Worm (Caenorhabditis elegans) whole organism, late embryonic: ENCODE measurements around the gene C07G3.8.

Source experiments
- C38D4.7 ChIP-seq: fragments of 200-800 bp; sonication (Bioruptor generic); optimal IDR thresholded peaks from 2 replicates; lab custom pipeline; 2018; ENCODE audit warnings: mild to moderate bottlenecking, missing genetic modification characterization, moderate library complexity, missing compliant biosample characterization
- K02D7.2 ChIP-seq: sonication (generic microtip); optimal IDR thresholded peaks from 2 replicates; lab custom pipeline; 2017; ENCODE audit warnings: mild to moderate bottlenecking, missing genetic modification characterization, missing compliant biosample characterization
- K09A11.1 ChIP-seq: sonication (generic microtip); optimal IDR thresholded peaks from 2 replicates; lab custom pipeline; 2017; ENCODE audit warnings: antibody characterized with exemption, mild to moderate bottlenecking, missing genetic modification characterization, missing compliant biosample characterization; ENCODE audit not compliant: insufficient read depth
- T23F11.4 ChIP-seq: fragments of 200-800 bp; sonication (Bioruptor generic); optimal IDR thresholded peaks from 2 replicates; lab custom pipeline; 2018; ENCODE audit warnings: mild to moderate bottlenecking, missing genetic modification characterization, missing compliant biosample characterization
- ceh-18 ChIP-seq: sonication (generic microtip); optimal IDR thresholded peaks from 2 replicates; lab custom pipeline; 2016; ENCODE audit warnings: missing genetic modification characterization, missing compliant biosample characterization
- ceh-19 ChIP-seq: fragments of 200-800 bp; sonication (Bioruptor generic); optimal IDR thresholded peaks from 2 replicates; lab custom pipeline; 2018; ENCODE audit warnings: mild to moderate bottlenecking, missing genetic modification characterization, missing compliant biosample characterization
- ceh-2 ChIP-seq: sonication (generic microtip); optimal IDR thresholded peaks from 2 replicates; lab custom pipeline; 2016; ENCODE audit warnings: missing genotype, missing genetic modification characterization, missing compliant biosample characterization
- ceh-24 ChIP-seq: sonication (generic microtip); optimal IDR thresholded peaks from 2 replicates; lab custom pipeline; 2016; ENCODE audit warnings: mild to moderate bottlenecking, missing genetic modification characterization, missing compliant biosample characterization
- ceh-31 ChIP-seq: sonication (generic microtip); optimal IDR thresholded peaks from 2 replicates; lab custom pipeline; 2016; ENCODE audit warnings: missing genetic modification characterization, missing compliant biosample characterization
- ceh-34 ChIP-seq: sonication (generic microtip); optimal IDR thresholded peaks from 2 replicates; lab custom pipeline; 2016; ENCODE audit warnings: mild to moderate bottlenecking, missing genetic modification characterization, missing compliant biosample characterization
- ceh-45 ChIP-seq: fragments of 200-800 bp; sonication (Bioruptor generic); IDR thresholded peaks from 2 replicates; pipeline ENCODE4 v1.3.6; 2022; ENCODE audit warnings: missing genetic modification reagents, missing genetic modification characterization, missing compliant biosample characterization
- ceh-48 ChIP-seq: sonication (generic microtip); optimal IDR thresholded peaks from 2 replicates; lab custom pipeline; 2016; ENCODE audit warnings: missing genetic modification characterization, inconsistent platforms, missing compliant biosample characterization
- ceh-6 ChIP-seq: fragments of 200-800 bp; sonication (Bioruptor generic); optimal IDR thresholded peaks from 2 replicates; lab custom pipeline; 2018; ENCODE audit warnings: mild to moderate bottlenecking, missing genetic modification characterization, missing compliant biosample characterization
- ceh-9 ChIP-seq: sonication (generic microtip); optimal IDR thresholded peaks from 2 replicates; lab custom pipeline; 2016; ENCODE audit warnings: mild to moderate bottlenecking, missing genetic modification characterization, inconsistent platforms, missing compliant biosample characterization
- dve-1 ChIP-seq: sonication (generic microtip); optimal IDR thresholded peaks from 2 replicates; lab custom pipeline; 2017; ENCODE audit warnings: antibody characterized with exemption, mild to moderate bottlenecking, missing genetic modification characterization, missing compliant biosample characterization
- elt-2 ChIP-seq: sonication (generic microtip); optimal IDR thresholded peaks from 2 replicates; lab custom pipeline; 2016; ENCODE audit warnings: missing genetic modification reagents, missing genetic modification characterization, missing compliant biosample characterization
- elt-4 ChIP-seq: sonication (generic microtip); optimal IDR thresholded peaks from 2 replicates; lab custom pipeline; 2016; ENCODE audit warnings: missing genetic modification characterization, missing compliant biosample characterization
- ets-4 ChIP-seq: sonication (generic microtip); optimal IDR thresholded peaks from 2 replicates; lab custom pipeline; 2016; ENCODE audit warnings: missing genetic modification characterization, missing compliant biosample characterization
- fkh-10 ChIP-seq: fragments of 150-350 bp; optimal IDR thresholded peaks from 2 replicates; lab custom pipeline; 2014; ENCODE audit warnings: missing biosample characterization, missing genetic modification reagents, missing genetic modification characterization
- gmeb-2 ChIP-seq: sonication (generic microtip); optimal IDR thresholded peaks from 2 replicates; lab custom pipeline; 2016; ENCODE audit warnings: missing genetic modification characterization, inconsistent platforms, missing compliant biosample characterization
- hlh-15 ChIP-seq: sonication (generic microtip); optimal IDR thresholded peaks from 2 replicates; lab custom pipeline; 2016; ENCODE audit warnings: missing genetic modification characterization, missing compliant biosample characterization
- hlh-30 ChIP-seq: sonication (generic microtip); optimal IDR thresholded peaks from 2 replicates; lab custom pipeline; 2017; ENCODE audit warnings: antibody characterized with exemption, missing genetic modification characterization, missing compliant biosample characterization; ENCODE audit not compliant: insufficient read depth
- hlh-8 ChIP-seq: sonication (generic microtip); optimal IDR thresholded peaks from 2 replicates; lab custom pipeline; 2016; ENCODE audit warnings: missing genotype, missing genetic modification characterization, missing compliant biosample characterization
- lim-6 ChIP-seq: sonication (generic microtip); optimal IDR thresholded peaks from 2 replicates; lab custom pipeline; 2016; ENCODE audit warnings: missing genetic modification characterization, missing compliant biosample characterization
- lin-11 ChIP-seq: fragments of 200-800 bp; sonication (Bioruptor generic); optimal IDR thresholded peaks from 2 replicates; lab custom pipeline; 2018; ENCODE audit warnings: mild to moderate bottlenecking, missing genetic modification characterization, missing compliant biosample characterization
- madf-2 ChIP-seq: sonication (generic microtip); optimal IDR thresholded peaks from 2 replicates; lab custom pipeline; 2017; ENCODE audit warnings: missing genetic modification characterization, missing compliant biosample characterization
- nfya-1 ChIP-seq: sonication (generic microtip); optimal IDR thresholded peaks from 2 replicates; lab custom pipeline; 2017; ENCODE audit warnings: missing genetic modification characterization, mild to moderate bottlenecking, missing compliant biosample characterization, antibody characterized with exemption, moderate library complexity
- nhr-11 ChIP-seq: fragments of 150-350 bp; optimal IDR thresholded peaks from 2 replicates; lab custom pipeline; 2014; ENCODE audit warnings: missing biosample characterization, missing genetic modification characterization
- npax-4 ChIP-seq: sonication (generic microtip); optimal IDR thresholded peaks from 2 replicates; lab custom pipeline; 2016; ENCODE audit warnings: missing genetic modification characterization, missing compliant biosample characterization
- odd-2 ChIP-seq: sonication (generic microtip); optimal IDR thresholded peaks from 2 replicates; lab custom pipeline; 2017; ENCODE audit warnings: antibody characterized with exemption, mild to moderate bottlenecking, missing genetic modification characterization, missing compliant biosample characterization
- pat-9 ChIP-seq: fragments of 200-800 bp; sonication (Bioruptor generic); optimal IDR thresholded peaks from 2 replicates; lab custom pipeline; 2018; ENCODE audit warnings: mild to moderate bottlenecking, missing genetic modification characterization, moderate library complexity, missing compliant biosample characterization
- pax-1 ChIP-seq: fragments of 150-350 bp; optimal IDR thresholded peaks from 2 replicates; lab custom pipeline; 2014; ENCODE audit warnings: missing biosample characterization, missing genetic modification characterization
- pha-2 ChIP-seq: sonication (generic microtip); optimal IDR thresholded peaks from 2 replicates; lab custom pipeline; 2017; ENCODE audit warnings: mild to moderate bottlenecking, missing genetic modification characterization, missing compliant biosample characterization
- ref-2 ChIP-seq: sonication (generic microtip); optimal IDR thresholded peaks from 2 replicates; lab custom pipeline; 2016; ENCODE audit warnings: missing genetic modification characterization, missing compliant biosample characterization
- sdc-2 ChIP-seq: sonication (generic microtip); optimal IDR thresholded peaks from 2 replicates; lab custom pipeline; 2016; ENCODE audit warnings: missing genotype, missing genetic modification characterization, missing compliant biosample characterization
- sox-4 ChIP-seq: sonication (generic microtip); optimal IDR thresholded peaks from 2 replicates; lab custom pipeline; 2017; ENCODE audit warnings: mild to moderate bottlenecking, missing genetic modification characterization, inconsistent platforms, missing compliant biosample characterization
- syd-9 ChIP-seq: sonication (generic microtip); optimal IDR thresholded peaks from 2 replicates; lab custom pipeline; 2016; ENCODE audit warnings: mild to moderate bottlenecking, missing genetic modification characterization, moderate library complexity, missing compliant biosample characterization
- tbx-2 ChIP-seq: sonication (generic microtip); optimal IDR thresholded peaks from 2 replicates; lab custom pipeline; 2016; ENCODE audit warnings: missing genetic modification characterization, missing compliant biosample characterization
- unc-3 ChIP-seq, 2 experiments: fragments of 200-800 bp in 1 of 2; sonication (Bioruptor generic) in 1 of 2; sonication (generic microtip) in 1 of 2; conservative IDR thresholded peaks in 1 of 2; optimal IDR thresholded peaks in 1 of 2; 2 replicates each; pipeline versions ENCODE4 v1.3.6 to Lab custom; 2016 to 2022; ENCODE audit warnings: missing compliant biosample characterization in 2 of 2, missing genetic modification characterization in 2 of 2, missing genetic modification reagents in 1 of 2
- unc-55 ChIP-seq: sonication (generic microtip); optimal IDR thresholded peaks from 2 replicates; lab custom pipeline; 2017; ENCODE audit warnings: missing biosample characterization, missing genetic modification reagents, missing genetic modification characterization
- unc-86 ChIP-seq: sonication (generic microtip); optimal IDR thresholded peaks from 2 replicates; lab custom pipeline; 2016; ENCODE audit warnings: missing genetic modification characterization, missing compliant biosample characterization
- ztf-16 ChIP-seq: sonication (generic microtip); optimal IDR thresholded peaks from 2 replicates; lab custom pipeline; 2017; ENCODE audit warnings: missing genetic modification characterization, missing compliant biosample characterization

C07G3.8 gene

ce11 chrV:3530403-3530802 lies 28.5 kb upstream of the C07G3.8 start, which contains the start of gene srbc-66:
TSS of gene srbc-66 (plus strand) at chrV:3530703.
- TF ChIP-seq K02D7.2 (tag; lab: Kevin White, UChicago) (no peak), hlh-8 (tag; lab: Kevin White, UChicago) (no peak), pha-2 (tag; lab: Kevin White, UChicago) (no peak), nfya-1 (tag; lab: Kevin White, UChicago) (no peak), ceh-19 (GFP tag; lab: Kevin White, UChicago) (no peak), hlh-15 (no peak), fkh-10 (GFP tag; lab: Kevin White, UChicago) (no peak), elt-4 (tag; lab: Kevin White, UChicago) (no peak), ceh-45 (GFP tag; lab: Robert Waterston, UW) (no peak), gmeb-2 (tag; lab: Kevin White, UChicago) (no peak), ref-2 (tag; lab: Kevin White, UChicago) (no peak), tbx-2 (no peak), syd-9 (tag; lab: Kevin White, UChicago) (no peak), sdc-2 (tag; lab: Kevin White, UChicago) (no peak), T23F11.4 (GFP tag; lab: Kevin White, UChicago) (no peak), lin-11 (tag; lab: Kevin White, UChicago) (no peak), sox-4 (tag; lab: Kevin White, UChicago) (no peak), ceh-2 (tag; lab: Kevin White, UChicago) (no peak)

ce11 chrV:3526882-3527281 lies 24.9 kb upstream of the C07G3.8 start, which contains the start of gene str-260:
TSS of gene str-260 (plus strand) at chrV:3527182.
- no peak for TF ChIP-seq ceh-9
- no peak for TF ChIP-seq hlh-30 (tag; lab: Kevin White, UChicago)
- no peak for TF ChIP-seq nhr-11 (tag; lab: Kevin White, UChicago)
- no peak for TF ChIP-seq hlh-15
- no peak for TF ChIP-seq unc-3 (GFP tag; conservative IDR thresholded peaks at IDR 0.05; lab: Robert Waterston, UW)
- TF ChIP-seq unc-3 (tag; optimal IDR thresholded peaks at IDR 0.05; lab: Kevin White, UChicago): no peak
- no peak for TF ChIP-seq elt-2 (tag; lab: Kevin White, UChicago)
- no peak for TF ChIP-seq dve-1 (tag; lab: Kevin White, UChicago)
- no peak for TF ChIP-seq ceh-24 (tag; lab: Kevin White, UChicago)
- no peak for TF ChIP-seq ztf-16
- no peak for TF ChIP-seq lim-6 (tag; lab: Kevin White, UChicago)
- no peak for TF ChIP-seq unc-55
- TF ChIP-seq gmeb-2 (tag; lab: Kevin White, UChicago): no peak
- no peak for TF ChIP-seq odd-2 (tag; lab: Kevin White, UChicago)
- no peak for TF ChIP-seq ceh-6
- no peak for TF ChIP-seq ceh-48 (tag; lab: Kevin White, UChicago)
- no peak for TF ChIP-seq ceh-18

- no peak for TF ChIP-seq fkh-10 (GFP tag; lab: Kevin White, UChicago)
- no peak for TF ChIP-seq hlh-8 (tag; lab: Kevin White, UChicago)
- no peak for TF ChIP-seq ceh-19 (GFP tag; lab: Kevin White, UChicago)
- TF ChIP-seq ceh-31 (tag; lab: Kevin White, UChicago): no peak
- no peak for TF ChIP-seq ceh-2 (tag; lab: Kevin White, UChicago)
- no peak for TF ChIP-seq hlh-30 (tag; lab: Kevin White, UChicago)
- no peak for TF ChIP-seq unc-86 (tag; lab: Kevin White, UChicago)
- TF ChIP-seq ceh-6: no peak
- no peak for TF ChIP-seq unc-55
Measured at ce11 chrV:3524970-3525369, 23.0 kb upstream of the C07G3.8 start, which contains the start of gene T24A6.7. TSS of gene T24A6.7 (plus strand) at chrV:3525270.

- TF ChIP-seq lin-11 (tag; lab: Kevin White, UChicago) (no peak), pat-9 (tag; lab: Kevin White, UChicago) (no peak), C38D4.7 (GFP tag; lab: Kevin White, UChicago) (no peak), sox-4 (tag; lab: Kevin White, UChicago) (no peak), npax-4 (tag; lab: Kevin White, UChicago) (no peak), hlh-8 (tag; lab: Kevin White, UChicago) (no peak), ets-4 (tag; lab: Kevin White, UChicago) (no peak), K09A11.1 (no peak), ceh-19 (GFP tag; lab: Kevin White, UChicago) (no peak), ceh-9 (no peak), madf-2 (no peak), ceh-34 (no peak), odd-2 (tag; lab: Kevin White, UChicago) (no peak), tbx-2 (no peak), pax-1 (no peak), syd-9 (tag; lab: Kevin White, UChicago) (no peak)
Measured at ce11 chrV:3523262-3523661, 21.3 kb upstream of the C07G3.8 start, which contains the start of gene irg-1. TSS of gene irg-1 (plus strand) at chrV:3523587.
